Fruit fly (Drosophila melanogaster): ENCODE data around the gene GATAe.

dm6 chr3R:15993815-15994572, 14.9 kb upstream of the GATAe start:
- TF ChIP-seq usp (GFP tag; optimal IDR thresholded peaks at IDR 0.05) (no peak), Vsx2 (GFP tag; optimal IDR thresholded peaks at IDR 0.05; ENCODE audit: partially characterized antibody) (no peak)

Measured in whole organism, wandering third instar larva.